Worm (Caenorhabditis elegans) whole organism, midembryonic: Measurements from ENCODE around the gene srab-4.

Source experiments
- T22C8.4 ChIP-seq: fragments of 200-800 bp; sonication (Bioruptor generic); IDR thresholded peaks from 2 replicates; pipeline ENCODE4 v1.3.6; 2022; ENCODE audit warnings: missing genetic modification characterization, missing compliant biosample characterization
- cog-1 ChIP-seq: sonication (generic microtip); optimal IDR thresholded peaks from 2 replicates; lab custom pipeline; 2016; ENCODE audit warnings: missing genetic modification characterization, missing compliant biosample characterization
- flt-1 ChIP-seq: fragments of 200-800 bp; sonication (Bioruptor generic); IDR thresholded peaks from 2 replicates; pipeline ENCODE4 v1.3.6; 2022; ENCODE audit warnings: missing genetic modification characterization, missing compliant biosample characterization
- med-1 ChIP-seq: sonication (generic microtip); optimal IDR thresholded peaks from 2 replicates; lab custom pipeline; 2017; ENCODE audit warnings: missing genetic modification characterization, mild to moderate bottlenecking, missing compliant biosample characterization, antibody characterized with exemption, missing genetic modification reagents; ENCODE audit not compliant: insufficient read depth
- ref-1 ChIP-seq: fragments of 200-800 bp; sonication (Bioruptor generic); conservative IDR thresholded peaks from 2 replicates; pipeline ENCODE4 v1.3.6; 2022; ENCODE audit warnings: missing genetic modification reagents, missing genetic modification characterization, missing compliant biosample characterization
- tab-1 ChIP-seq: fragments of 200-800 bp; sonication (Bioruptor generic); IDR thresholded peaks from 2 replicates; pipeline ENCODE4 v1.3.6; 2022; ENCODE audit warnings: missing genetic modification characterization, missing compliant biosample characterization
- ztf-23 ChIP-seq: fragments of 200-800 bp; sonication (Bioruptor generic); IDR thresholded peaks from 2 replicates; pipeline ENCODE4 v1.3.6; 2022; ENCODE audit warnings: missing genetic modification reagents, missing genetic modification characterization, missing compliant biosample characterization
- ztf-29 ChIP-seq: fragments of 200-800 bp; sonication (Bioruptor generic); IDR thresholded peaks from 2 replicates; pipeline ENCODE4 v1.3.6; 2022; ENCODE audit warnings: missing genetic modification reagents, missing genetic modification characterization, missing compliant biosample characterization

- no peak for TF ChIP-seq ztf-29 (GFP tag; lab: Robert Waterston, UW)
- TF ChIP-seq ref-1, result no peak
- TF ChIP-seq ztf-23 (GFP tag; lab: Robert Waterston, UW), result no peak
- TF ChIP-seq tab-1 (GFP tag; lab: Robert Waterston, UW), result no peak
- no peak for TF ChIP-seq flt-1
- TF ChIP-seq cog-1, result no peak
- TF ChIP-seq T22C8.4, result no peak
- no peak for TF ChIP-seq med-1 (GFP tag; lab: Kevin White, UChicago)
Measured at ce11 chrV:6971567-6971966, 32.4 kb upstream of the srab-4 start, which contains the start of gene srx-59.
